Worm (Caenorhabditis elegans) whole organism, mixed stage, embryonic: ENCODE data around the gene W09D10.5.

Source experiments
- M03D4.4 ChIP-seq: sonication (generic microtip); optimal IDR thresholded peaks from 2 replicates; lab custom pipeline; 2017; ENCODE audit warnings: mild to moderate bottlenecking, missing genetic modification characterization, missing compliant biosample characterization
- bed-3 ChIP-seq: fragments of 200-800 bp; sonication (Bioruptor generic); optimal IDR thresholded peaks from 3 replicates; lab custom pipeline; 2018; ENCODE audit warnings: mild to moderate bottlenecking, missing genetic modification characterization, moderate library complexity, missing compliant biosample characterization
- blmp-1 ChIP-seq: fragments of 150-350 bp; optimal IDR thresholded peaks from 2 replicates; lab custom pipeline; 2014; ENCODE audit warnings: missing biosample characterization, missing genetic modification characterization
- ceh-39 ChIP-seq: fragments of 150-350 bp; optimal IDR thresholded peaks from 2 replicates; lab custom pipeline; 2014; ENCODE audit warnings: missing biosample characterization, missing genetic modification characterization
- ceh-43 ChIP-seq: fragments of 200-800 bp; sonication (Bioruptor generic); optimal IDR thresholded peaks from 2 replicates; lab custom pipeline; 2018; ENCODE audit warnings: mild to moderate bottlenecking, missing genetic modification characterization, moderate library complexity, missing compliant biosample characterization
- ces-1 ChIP-seq: fragments of 150-350 bp; optimal IDR thresholded peaks from 2 replicates; lab custom pipeline; 2014; ENCODE audit warnings: missing biosample characterization, missing genetic modification reagents, missing genetic modification characterization
- cnd-1 ChIP-seq: fragments of 200-800 bp; sonication (Bioruptor generic); optimal IDR thresholded peaks from 2 replicates; lab custom pipeline; 2018; ENCODE audit warnings: mild to moderate bottlenecking, missing genetic modification characterization, missing compliant biosample characterization
- drap-1 ChIP-seq: fragments of 200-800 bp; sonication (Bioruptor generic); optimal IDR thresholded peaks from 3 replicates; lab custom pipeline; 2018; ENCODE audit warnings: mild to moderate bottlenecking, missing genetic modification characterization, missing compliant biosample characterization
- elt-1 ChIP-seq: sonication (generic microtip); optimal IDR thresholded peaks from 2 replicates; lab custom pipeline; 2017; ENCODE audit warnings: missing genetic modification characterization, mild to moderate bottlenecking, missing compliant biosample characterization, antibody characterized with exemption, moderate library complexity, borderline replicate concordance; ENCODE audit not compliant: insufficient read depth
- elt-3 ChIP-seq: fragments of 150-350 bp; optimal IDR thresholded peaks from 2 replicates; lab custom pipeline; 2014; ENCODE audit warnings: missing biosample characterization, missing genetic modification characterization
- flh-1 ChIP-seq: fragments of 200-800 bp; sonication (Bioruptor generic); optimal IDR thresholded peaks from 2 replicates; lab custom pipeline; 2018; ENCODE audit warnings: mild to moderate bottlenecking, missing genetic modification characterization, moderate library complexity, missing compliant biosample characterization
- ham-2 ChIP-seq: fragments of 200-800 bp; sonication (Bioruptor generic); optimal IDR thresholded peaks from 2 replicates; lab custom pipeline; 2018; ENCODE audit warnings: mild to moderate bottlenecking, missing genetic modification characterization, missing compliant biosample characterization
- hlh-1 ChIP-seq: fragments of 150-350 bp; optimal IDR thresholded peaks from 2 replicates; lab custom pipeline; 2014; ENCODE audit warnings: missing biosample characterization, missing genetic modification reagents, missing genetic modification characterization
- lin-13 ChIP-seq: fragments of 150-350 bp; optimal IDR thresholded peaks from 2 replicates; lab custom pipeline; 2014; ENCODE audit warnings: missing biosample characterization, missing genetic modification characterization
- lin-32 ChIP-seq: fragments of 200-800 bp; sonication (Bioruptor generic); optimal IDR thresholded peaks from 2 replicates; lab custom pipeline; 2018; ENCODE audit warnings: mild to moderate bottlenecking, missing genetic modification characterization, missing compliant biosample characterization
- lsy-2 ChIP-seq: fragments of 150-350 bp; optimal IDR thresholded peaks from 2 replicates; lab custom pipeline; 2014; ENCODE audit warnings: missing biosample characterization, missing genetic modification characterization
- mab-5 ChIP-seq: fragments of 150-350 bp; optimal IDR thresholded peaks from 2 replicates; lab custom pipeline; 2014; ENCODE audit warnings: missing biosample characterization, missing genetic modification characterization
- mep-1 ChIP-seq: fragments of 150-350 bp; optimal IDR thresholded peaks from 2 replicates; lab custom pipeline; 2017; ENCODE audit warnings: missing biosample characterization, missing genetic modification reagents, missing genetic modification characterization, inconsistent platforms
- mls-2 ChIP-seq: sonication (generic microtip); optimal IDR thresholded peaks from 2 replicates; lab custom pipeline; 2016; ENCODE audit warnings: mild to moderate bottlenecking, missing genetic modification characterization, moderate library complexity, missing compliant biosample characterization
- nhr-12 ChIP-seq: fragments of 150-350 bp; optimal IDR thresholded peaks from 2 replicates; lab custom pipeline; 2014; ENCODE audit warnings: missing biosample characterization, missing genetic modification characterization
- nhr-2 ChIP-seq: fragments of 150-350 bp; optimal IDR thresholded peaks from 2 replicates; lab custom pipeline; 2014; ENCODE audit warnings: missing biosample characterization, missing genetic modification characterization
- nhr-237 ChIP-seq: fragments of 150-350 bp; optimal IDR thresholded peaks from 2 replicates; lab custom pipeline; 2014; ENCODE audit warnings: missing biosample characterization, missing genetic modification characterization
- nhr-28 ChIP-seq: fragments of 150-350 bp; optimal IDR thresholded peaks from 2 replicates; lab custom pipeline; 2014; ENCODE audit warnings: missing biosample characterization, missing genetic modification characterization
- nhr-76 ChIP-seq: sonication (generic microtip); optimal IDR thresholded peaks from 2 replicates; lab custom pipeline; 2017; ENCODE audit warnings: missing biosample characterization, missing genetic modification characterization
- pha-4 ChIP-seq: fragments of 150-350 bp; optimal IDR thresholded peaks from 2 replicates; lab custom pipeline; 2018; ENCODE audit warnings: missing biosample characterization, missing genetic modification reagents, missing genetic modification characterization
- sem-2 ChIP-seq: fragments of 200-800 bp; sonication (Bioruptor generic); optimal IDR thresholded peaks from 2 replicates; lab custom pipeline; 2018; ENCODE audit warnings: mild to moderate bottlenecking, missing genetic modification characterization, missing compliant biosample characterization
- snpc-4 ChIP-seq: fragments of 150-350 bp; optimal IDR thresholded peaks from 2 replicates; lab custom pipeline; 2014; ENCODE audit warnings: missing biosample characterization, missing genetic modification characterization
- sptf-1 ChIP-seq: sonication (generic microtip); optimal IDR thresholded peaks from 2 replicates; lab custom pipeline; 2017; ENCODE audit warnings: mild to moderate bottlenecking, missing genetic modification characterization, moderate library complexity, missing compliant biosample characterization
- tbx-8 ChIP-seq: fragments of 200-800 bp; sonication (Bioruptor generic); optimal IDR thresholded peaks from 2 replicates; lab custom pipeline; 2018; ENCODE audit warnings: mild to moderate bottlenecking, missing genetic modification characterization, moderate library complexity, missing compliant biosample characterization
- unc-120 ChIP-seq: sonication (generic microtip); optimal IDR thresholded peaks from 2 replicates; lab custom pipeline; 2017; ENCODE audit warnings: missing genetic modification characterization, missing compliant biosample characterization; ENCODE audit not compliant: poor library complexity, severe bottlenecking
- unc-39 ChIP-seq: fragments of 150-350 bp; optimal IDR thresholded peaks from 2 replicates; lab custom pipeline; 2014; ENCODE audit warnings: missing biosample characterization, missing genetic modification characterization
- zip-8 ChIP-seq: fragments of 150-350 bp; optimal IDR thresholded peaks from 2 replicates; lab custom pipeline; 2014; ENCODE audit warnings: missing biosample characterization, missing genetic modification characterization
- ztf-11 ChIP-seq: fragments of 150-350 bp; optimal IDR thresholded peaks from 2 replicates; lab custom pipeline; 2014; ENCODE audit warnings: missing biosample characterization, missing genetic modification characterization

W09D10.5 gene

DNA sequence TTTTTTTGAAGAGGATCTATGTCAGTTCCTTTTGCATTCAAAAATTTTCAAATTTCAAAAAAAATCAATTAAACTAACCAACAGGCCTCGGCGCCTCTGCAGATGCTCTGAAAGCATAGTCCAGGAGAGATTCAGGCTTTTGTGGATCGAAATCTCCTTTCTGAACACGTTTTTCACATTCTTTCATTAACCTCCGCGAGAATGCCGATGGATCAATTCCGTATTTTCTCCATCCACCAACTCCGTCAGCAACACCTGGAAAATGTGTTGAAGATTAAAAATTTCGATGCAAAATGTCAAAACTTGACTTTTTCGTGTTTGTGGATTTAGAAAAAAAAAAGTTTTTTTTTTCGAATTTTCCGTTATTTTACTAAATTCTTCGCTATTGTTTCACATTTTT, 3.2 kb upstream of the W09D10.5 start:
- TF ChIP-seq elt-3 (no peak), cnd-1 (tag; lab: Kevin White, UChicago) (no peak), mab-5 (tag; lab: Kevin White, UChicago) (no peak), unc-120 (tag; lab: Kevin White, UChicago) (no peak), nhr-237 (tag; lab: Kevin White, UChicago) (no peak), M03D4.4 (tag; lab: Kevin White, UChicago) (no peak), lin-13 (tag; lab: Kevin White, UChicago) (no peak), nhr-76 (tag; lab: Kevin White, UChicago) (no peak), pha-4 (tag; lab: Kevin White, UChicago) (no peak), ztf-11 (tag; lab: Kevin White, UChicago) (no peak), ces-1 (GFP tag; lab: Kevin White, UChicago) (no peak), ceh-39 (no peak), hlh-1 (tag; lab: Kevin White, UChicago) (no peak), sem-2 (GFP tag; lab: Kevin White, UChicago) (no peak), sptf-1 (tag; lab: Kevin White, UChicago) (no peak), nhr-28 (tag; lab: Kevin White, UChicago) (no peak)
- TF ChIP-seq, all 35 proteins: peak for 0

- no peak for TF ChIP-seq M03D4.4 (tag; lab: Kevin White, UChicago)
- no peak for TF ChIP-seq mep-1 (tag; lab: Kevin White, UChicago)
- no peak for TF ChIP-seq unc-120 (tag; lab: Kevin White, UChicago)
- TF ChIP-seq bed-3: no peak
- TF ChIP-seq ham-2 (GFP tag; lab: Kevin White, UChicago): no peak
- TF ChIP-seq zip-8 (tag; lab: Kevin White, UChicago): peak; percentile 93
These were observed 1.7 kb downstream of the W09D10.5 start for ce11 chrIII:10709676-10710075.

DNA sequence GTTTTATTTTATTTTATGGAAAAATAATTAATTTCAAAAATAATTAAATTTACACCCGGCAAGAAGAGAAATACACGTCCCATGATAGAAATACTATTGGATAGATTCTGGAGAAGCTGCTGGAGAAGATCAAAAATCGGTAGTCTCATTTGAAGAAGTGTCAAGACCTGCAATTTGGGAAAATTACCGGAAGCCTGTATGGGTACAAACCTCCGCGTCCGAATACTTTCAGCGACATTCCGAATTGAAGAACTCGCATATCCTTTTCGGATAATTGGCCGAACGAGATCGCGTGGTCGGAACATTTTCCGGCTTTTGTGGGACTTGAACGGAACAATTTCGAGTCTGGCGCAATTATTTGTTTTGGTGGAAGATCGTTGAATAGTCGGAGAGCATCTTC, 2.9 kb downstream of the W09D10.5 start:
- no peak for TF ChIP-seq ceh-43
- TF ChIP-seq tbx-8: no peak
- TF ChIP-seq nhr-28 (tag; lab: Kevin White, UChicago): no peak
- no peak for TF ChIP-seq flh-1
- no peak for TF ChIP-seq sem-2 (GFP tag; lab: Kevin White, UChicago)
- TF ChIP-seq lsy-2 (tag; lab: Kevin White, UChicago): no peak
- no peak for TF ChIP-seq nhr-237 (tag; lab: Kevin White, UChicago)
- TF ChIP-seq bed-3: no peak
- TF ChIP-seq elt-1 (tag; lab: Kevin White, UChicago): no peak
- TF ChIP-seq, all 35 proteins: peak for 0

DNA sequence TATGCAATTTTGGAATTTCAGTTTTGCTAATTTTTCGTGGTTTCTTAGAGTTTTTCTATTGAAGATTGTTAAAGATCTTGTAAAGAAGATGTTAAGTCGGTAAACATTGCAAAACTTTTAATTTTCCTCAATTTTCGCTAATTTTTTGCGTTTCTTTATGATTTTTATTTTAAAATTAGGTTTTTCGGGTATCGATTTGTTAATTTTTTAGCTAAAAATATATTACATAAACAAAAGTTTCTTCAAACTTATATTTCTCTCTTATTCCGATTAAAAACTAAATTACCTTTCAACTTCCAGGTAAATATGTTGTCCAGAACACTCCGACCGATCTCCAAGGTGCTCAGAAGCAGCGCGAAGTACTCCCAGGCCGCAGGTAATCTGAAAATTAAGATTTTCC, 3.9 kb downstream of the W09D10.5 start, which contains the start of gene mrpl-12:
mrpl-12 (plus strand) TSS at position 301 of the 400 bp plus-strand sequence.
- TF ChIP-seq nhr-12 (tag; lab: Kevin White, UChicago) (no peak), snpc-4 (no peak), flh-1 (no peak), nhr-2 (tag; lab: Kevin White, UChicago) (no peak), elt-3 (no peak), pha-4 (tag; lab: Kevin White, UChicago) (no peak)
- TF ChIP-seq, all 35 proteins: peak for 0

DNA sequence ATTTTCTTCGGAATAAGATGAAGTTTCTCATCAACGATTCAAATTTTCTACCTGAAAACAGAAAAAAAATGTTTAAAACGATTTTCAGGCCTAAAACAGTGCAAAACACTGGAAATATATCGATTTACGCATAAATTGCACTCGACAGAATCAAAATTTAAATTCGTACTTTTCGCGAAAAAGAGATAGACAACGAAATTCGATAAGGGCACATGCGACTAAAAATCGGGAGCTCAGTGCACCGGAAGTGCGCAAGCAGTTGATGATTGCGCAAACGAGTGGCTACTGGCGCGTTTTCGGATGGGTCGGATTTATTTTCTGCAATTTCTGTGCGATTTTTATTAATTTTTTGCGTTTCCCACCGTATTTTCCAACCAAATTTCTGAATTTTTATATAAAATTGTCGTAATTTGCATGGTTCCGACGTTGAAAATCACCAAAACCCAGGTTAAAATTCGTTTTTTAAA, 4.3 kb downstream of the W09D10.5 start, which contains the start of the genes Y39A1A.21 and Y39A1A.22:
Y39A1A.21 (minus strand) TSS at position 51 of the 467 bp plus-strand sequence.
Y39A1A.22 (minus strand) TSS at position 57 of the 467 bp plus-strand sequence.
- no peak for TF ChIP-seq nhr-28 (tag; lab: Kevin White, UChicago)
- peak; percentile 9 for TF ChIP-seq drap-1
- peak; percentile 34 for TF ChIP-seq unc-120 (tag; lab: Kevin White, UChicago)
- TF ChIP-seq lin-13 (tag; lab: Kevin White, UChicago): peak; percentile 86
- TF ChIP-seq lsy-2 (tag; lab: Kevin White, UChicago): peak; percentile 80
- peak; percentile 29 for TF ChIP-seq cnd-1 (tag; lab: Kevin White, UChicago)
- peak; percentile 30 for TF ChIP-seq tbx-8
- peak; percentile 7 for TF ChIP-seq bed-3
- peak; percentile 64 for TF ChIP-seq mls-2
- TF ChIP-seq unc-39 (tag; lab: Kevin White, UChicago): peak; percentile 6
- no peak for TF ChIP-seq blmp-1 (tag; lab: Kevin White, UChicago)
- TF ChIP-seq lin-32 (GFP tag; lab: Kevin White, UChicago): peak; percentile 12
- TF ChIP-seq ceh-43: peak; percentile 1
- peak; percentile 64 for TF ChIP-seq M03D4.4 (tag; lab: Kevin White, UChicago)
- TF ChIP-seq hlh-1 (tag; lab: Kevin White, UChicago): peak; percentile 31
- TF ChIP-seq nhr-237 (tag; lab: Kevin White, UChicago): peak; percentile 55
- TF ChIP-seq zip-8 (tag; lab: Kevin White, UChicago): no peak
- TF ChIP-seq mep-1 (tag; lab: Kevin White, UChicago): peak; percentile 44
- TF ChIP-seq flh-1: no peak
- TF ChIP-seq pha-4 (tag; lab: Kevin White, UChicago): peak; percentile 67
- peak; percentile 83 for TF ChIP-seq sptf-1 (tag; lab: Kevin White, UChicago)
- no peak for TF ChIP-seq elt-3
- TF ChIP-seq elt-1 (tag; lab: Kevin White, UChicago): no peak
- TF ChIP-seq ztf-11 (tag; lab: Kevin White, UChicago): peak; percentile 8
- TF ChIP-seq ces-1 (GFP tag; lab: Kevin White, UChicago): peak; percentile 89
- peak; percentile 36 for TF ChIP-seq ceh-39
- TF ChIP-seq, all 35 proteins: peak for 20
